Worm (Caenorhabditis elegans) whole organism, L3 larva: ENCODE data around the gene ubl-1.

ENCODE experiments used
- R02D3.7 ChIP-seq: fragments of 150-350 bp; optimal IDR thresholded peaks from 2 replicates; lab custom pipeline; 2014; ENCODE audit warnings: missing biosample characterization, missing genetic modification characterization
- ZK546.5 ChIP-seq: sonication (generic microtip); optimal IDR thresholded peaks from 2 replicates; lab custom pipeline; 2017; ENCODE audit warnings: missing biosample characterization, missing genetic modification characterization
- aly-2 ChIP-seq: fragments of 150-350 bp; optimal IDR thresholded peaks from 2 replicates; lab custom pipeline; 2014; ENCODE audit warnings: missing biosample characterization, missing genetic modification characterization
- ama-1 ChIP-seq: fragments of 150-350 bp; optimal IDR thresholded peaks from 2 replicates; lab custom pipeline; 2018
- ceh-16 ChIP-seq: sonication (generic microtip); optimal IDR thresholded peaks from 2 replicates; lab custom pipeline; 2017; ENCODE audit warnings: missing biosample characterization, missing genetic modification characterization
- ceh-28 ChIP-seq: fragments of 150-350 bp; optimal IDR thresholded peaks from 2 replicates; lab custom pipeline; 2014; ENCODE audit warnings: missing biosample characterization, missing genetic modification reagents, missing genetic modification characterization
- ceh-82 ChIP-seq: fragments of 150-350 bp; optimal IDR thresholded peaks from 2 replicates; lab custom pipeline; 2014; ENCODE audit warnings: missing biosample characterization, missing genetic modification characterization
- ceh-9 ChIP-seq: sonication (generic microtip); optimal IDR thresholded peaks from 2 replicates; lab custom pipeline; 2018; ENCODE audit warnings: missing biosample characterization, missing genetic modification characterization
- daf-12 ChIP-seq: fragments of 150-350 bp; optimal IDR thresholded peaks from 2 replicates; lab custom pipeline; 2014; ENCODE audit warnings: missing biosample characterization, missing genetic modification reagents, missing genetic modification characterization
- egl-27 ChIP-seq: sonication (generic microtip); optimal IDR thresholded peaks from 4 replicates; lab custom pipeline; 2017; ENCODE audit warnings: missing biosample characterization, missing genetic modification reagents, missing genetic modification characterization
- egl-5 ChIP-seq: fragments of 150-350 bp; optimal IDR thresholded peaks from 2 replicates; lab custom pipeline; 2017; ENCODE audit warnings: missing biosample characterization, missing genetic modification reagents, missing genetic modification characterization, inconsistent platforms
- elt-1 ChIP-seq: fragments of 150-350 bp; optimal IDR thresholded peaks from 2 replicates; lab custom pipeline; 2014; ENCODE audit warnings: missing biosample characterization, missing genetic modification characterization
- elt-2 ChIP-seq: sonication (generic microtip); optimal IDR thresholded peaks from 2 replicates; lab custom pipeline; 2016; ENCODE audit warnings: missing genetic modification reagents, mild to moderate bottlenecking, missing genetic modification characterization, missing compliant biosample characterization
- elt-3 ChIP-seq, 3 experiments: fragments of 150-350 bp in 1 of 3; sonication (generic microtip) in 2 of 3; optimal IDR thresholded peaks; 2 replicates in 2 of 3; 4 replicates in 1 of 3; lab custom pipeline; 2014 to 2017; ENCODE audit warnings: missing biosample characterization in 3 of 3, missing genetic modification characterization in 3 of 3
- eor-1 ChIP-seq, 2 experiments: fragments of 150-350 bp; optimal IDR thresholded peaks; 2 replicates each; lab custom pipeline; 2014 to 2018; ENCODE audit warnings: missing biosample characterization in 2 of 2, missing genetic modification characterization in 2 of 2
- fkh-10 ChIP-seq: sonication (generic microtip); optimal IDR thresholded peaks from 2 replicates; lab custom pipeline; 2017; ENCODE audit warnings: missing biosample characterization, missing genetic modification reagents, missing genetic modification characterization
- fkh-2 ChIP-seq: fragments of 150-350 bp; optimal IDR thresholded peaks from 2 replicates; lab custom pipeline; 2014; ENCODE audit warnings: missing biosample characterization, missing genetic modification reagents, missing genetic modification characterization
- fos-1 ChIP-seq: fragments of 150-350 bp; optimal IDR thresholded peaks from 2 replicates; lab custom pipeline; 2014; ENCODE audit warnings: missing biosample characterization, missing genetic modification characterization
- hmg-11 ChIP-seq: sonication (generic microtip); optimal IDR thresholded peaks from 2 replicates; lab custom pipeline; 2016; ENCODE audit warnings: missing genetic modification characterization, missing compliant biosample characterization
- jun-1 ChIP-seq: fragments of 150-350 bp; optimal IDR thresholded peaks from 2 replicates; lab custom pipeline; 2014; ENCODE audit warnings: missing biosample characterization, missing genetic modification reagents, missing genetic modification characterization
- lin-15B ChIP-seq: fragments of 150-350 bp; optimal IDR thresholded peaks from 2 replicates; lab custom pipeline; 2014; ENCODE audit warnings: missing biosample characterization, missing genetic modification characterization
- lin-39 ChIP-seq: fragments of 150-350 bp; optimal IDR thresholded peaks from 2 replicates; lab custom pipeline; 2018; ENCODE audit warnings: missing biosample characterization, missing genetic modification reagents, missing genetic modification characterization
- lsy-12 ChIP-seq: sonication (generic microtip); optimal IDR thresholded peaks from 2 replicates; lab custom pipeline; 2016; ENCODE audit warnings: mild to moderate bottlenecking, missing genetic modification characterization, missing compliant biosample characterization
- mdl-1 ChIP-seq: fragments of 150-350 bp; optimal IDR thresholded peaks from 2 replicates; lab custom pipeline; 2014; ENCODE audit warnings: missing biosample characterization, missing genetic modification characterization
- mml-1 ChIP-seq: fragments of 150-350 bp; sonication (generic microtip); optimal IDR thresholded peaks from 3 replicates; lab custom pipeline; 2014; ENCODE audit warnings: missing biosample characterization, missing genetic modification characterization
- nfya-1 ChIP-seq: sonication (generic microtip); optimal IDR thresholded peaks from 2 replicates; lab custom pipeline; 2017; ENCODE audit warnings: missing genetic modification characterization, mild to moderate bottlenecking, missing compliant biosample characterization, antibody characterized with exemption, moderate library complexity; ENCODE audit not compliant: insufficient read depth
- nhr-11 ChIP-seq: fragments of 150-350 bp; optimal IDR thresholded peaks from 2 replicates; lab custom pipeline; 2014; ENCODE audit warnings: missing biosample characterization, missing genetic modification characterization
- nhr-12 ChIP-seq: fragments of 150-350 bp; optimal IDR thresholded peaks from 2 replicates; lab custom pipeline; 2014; ENCODE audit warnings: missing biosample characterization, missing genetic modification characterization
- nhr-23 ChIP-seq: fragments of 150-350 bp; optimal IDR thresholded peaks from 2 replicates; lab custom pipeline; 2014; ENCODE audit warnings: missing biosample characterization, missing genetic modification reagents, missing genetic modification characterization
- nhr-237 ChIP-seq: fragments of 150-350 bp; optimal IDR thresholded peaks from 2 replicates; lab custom pipeline; 2014; ENCODE audit warnings: missing biosample characterization, missing genetic modification characterization
- nhr-25 ChIP-seq: sonication (generic microtip); optimal IDR thresholded peaks from 2 replicates; lab custom pipeline; 2017; ENCODE audit warnings: missing biosample characterization, missing genetic modification characterization
- nhr-28 ChIP-seq: fragments of 150-350 bp; optimal IDR thresholded peaks from 2 replicates; lab custom pipeline; 2014; ENCODE audit warnings: missing biosample characterization, missing genetic modification characterization
- nhr-43 ChIP-seq: sonication (generic microtip); optimal IDR thresholded peaks from 2 replicates; lab custom pipeline; 2016; ENCODE audit warnings: mild to moderate bottlenecking, missing genetic modification characterization, missing compliant biosample characterization; ENCODE audit not compliant: poor library complexity, severe bottlenecking
- nhr-67 ChIP-seq: fragments of 150-350 bp; optimal IDR thresholded peaks from 2 replicates; lab custom pipeline; 2014; ENCODE audit warnings: missing biosample characterization, missing genetic modification characterization
- nhr-76 ChIP-seq: fragments of 150-350 bp; sonication (generic microtip); optimal IDR thresholded peaks from 5 replicates; lab custom pipeline; 2014; ENCODE audit warnings: missing biosample characterization, missing genetic modification characterization
- nhr-77 ChIP-seq: fragments of 150-350 bp; optimal IDR thresholded peaks from 2 replicates; lab custom pipeline; 2014; ENCODE audit warnings: missing biosample characterization, missing genetic modification characterization
- pha-4 ChIP-seq: fragments of 150-350 bp; optimal IDR thresholded peaks from 2 replicates; lab custom pipeline; 2014; ENCODE audit warnings: missing biosample characterization, missing genetic modification reagents, missing genetic modification characterization
- pqm-1 ChIP-seq: fragments of 150-350 bp; optimal IDR thresholded peaks from 2 replicates; lab custom pipeline; 2017; ENCODE audit warnings: missing biosample characterization, missing genetic modification characterization, inconsistent platforms
- sea-2 ChIP-seq: fragments of 150-350 bp; sonication (generic microtip); optimal IDR thresholded peaks from 4 replicates; lab custom pipeline; 2014; ENCODE audit warnings: missing biosample characterization, missing genetic modification reagents, missing genetic modification characterization
- skn-1 ChIP-seq: fragments of 150-350 bp; optimal IDR thresholded peaks from 2 replicates; lab custom pipeline; 2014; ENCODE audit warnings: missing biosample characterization, missing genetic modification characterization
- snpc-4 ChIP-seq: fragments of 150-350 bp; optimal IDR thresholded peaks from 2 replicates; lab custom pipeline; 2014; ENCODE audit warnings: missing biosample characterization, missing genetic modification characterization
- tbx-2 ChIP-seq: sonication (generic microtip); optimal IDR thresholded peaks from 2 replicates; lab custom pipeline; 2016; ENCODE audit warnings: mild to moderate bottlenecking, missing genetic modification characterization, missing compliant biosample characterization
- unc-39 ChIP-seq: sonication (generic microtip); optimal IDR thresholded peaks from 4 replicates; lab custom pipeline; 2017; ENCODE audit warnings: missing biosample characterization, missing genetic modification characterization
- unc-62 ChIP-seq: fragments of 150-350 bp; sonication (generic microtip); optimal IDR thresholded peaks from 4 replicates; lab custom pipeline; 2014; ENCODE audit warnings: missing biosample characterization, missing genetic modification reagents, missing genetic modification characterization
- zag-1 ChIP-seq: fragments of 150-350 bp; optimal IDR thresholded peaks from 2 replicates; lab custom pipeline; 2014; ENCODE audit warnings: missing biosample characterization, missing genetic modification characterization
- ztf-11 ChIP-seq: fragments of 150-350 bp; optimal IDR thresholded peaks from 2 replicates; lab custom pipeline; 2014; ENCODE audit warnings: missing biosample characterization, missing genetic modification characterization
- ztf-4 ChIP-seq: fragments of 150-350 bp; optimal IDR thresholded peaks from 2 replicates; lab custom pipeline; 2014; ENCODE audit warnings: missing biosample characterization, missing genetic modification characterization

ubl-1 gene

DNA sequence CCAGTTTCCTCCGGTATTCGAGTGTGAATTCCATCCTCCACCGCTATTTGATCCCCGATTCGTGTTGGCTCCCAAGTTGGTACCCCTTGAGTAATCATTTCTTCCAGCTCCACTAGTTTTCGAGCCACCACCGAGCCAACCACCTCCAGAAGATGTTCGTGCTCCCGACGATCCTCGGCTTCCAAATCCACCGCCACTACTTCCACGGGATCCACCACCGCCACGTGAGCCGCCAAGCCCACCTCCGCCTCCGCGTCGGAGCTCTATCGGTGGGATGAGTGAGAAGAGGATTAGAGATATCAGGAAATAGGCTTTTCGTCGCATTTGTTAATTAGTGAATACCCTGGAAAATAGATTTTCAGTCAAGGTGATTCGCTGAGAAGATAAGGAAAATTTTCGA lies 4.1 kb upstream of the ubl-1 start, which contains the start of gene H06I04.6:
Gene H06I04.6 (minus strand): TSS at position 345 of the 400 bp plus-strand sequence.
- TF ChIP-seq nhr-23 (tag; lab: Kevin White, UChicago) (no peak), pqm-1 (no peak), nhr-237 (no peak), lin-39 (tag; lab: Kevin White, UChicago) (peak; percentile 10), elt-1 (tag; lab: Kevin White, UChicago) (no peak), eor-1 (tag; optimal IDR thresholded peaks at IDR 0.05; lab: Kevin White, UChicago) (no peak), jun-1 (tag; lab: Kevin White, UChicago) (no peak), nhr-28 (tag; lab: Kevin White, UChicago) (no peak)

DNA sequence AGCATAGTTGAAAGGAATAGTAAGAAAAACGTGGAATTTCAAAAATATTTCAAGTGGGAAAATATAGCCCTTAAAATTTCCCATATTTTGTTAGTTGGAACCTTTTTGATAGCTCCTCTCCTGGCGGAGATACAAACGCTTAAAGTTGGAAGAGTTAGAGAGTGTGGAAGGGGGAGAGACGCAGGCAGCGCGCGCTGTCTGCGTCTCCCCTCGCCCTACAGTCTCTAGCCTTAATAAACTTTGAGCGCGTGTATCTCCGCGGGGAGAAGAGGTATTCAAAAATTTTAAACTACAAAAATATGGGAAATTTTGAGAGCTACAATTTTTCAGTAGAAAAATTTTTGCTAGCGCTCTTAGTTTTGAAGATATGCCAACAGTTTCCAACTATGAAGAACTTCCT lies 3.5 kb upstream of the ubl-1 start:
- TF ChIP-seq nhr-25 (no peak), ceh-9 (no peak), eor-1 (tag; optimal IDR thresholded peaks at IDR 0.05; lab: Kevin White, UChicago) (no peak), zag-1 (tag; lab: Kevin White, UChicago) (no peak), fos-1 (no peak)
- TF ChIP-seq, all 47 proteins: peak for 0

DNA sequence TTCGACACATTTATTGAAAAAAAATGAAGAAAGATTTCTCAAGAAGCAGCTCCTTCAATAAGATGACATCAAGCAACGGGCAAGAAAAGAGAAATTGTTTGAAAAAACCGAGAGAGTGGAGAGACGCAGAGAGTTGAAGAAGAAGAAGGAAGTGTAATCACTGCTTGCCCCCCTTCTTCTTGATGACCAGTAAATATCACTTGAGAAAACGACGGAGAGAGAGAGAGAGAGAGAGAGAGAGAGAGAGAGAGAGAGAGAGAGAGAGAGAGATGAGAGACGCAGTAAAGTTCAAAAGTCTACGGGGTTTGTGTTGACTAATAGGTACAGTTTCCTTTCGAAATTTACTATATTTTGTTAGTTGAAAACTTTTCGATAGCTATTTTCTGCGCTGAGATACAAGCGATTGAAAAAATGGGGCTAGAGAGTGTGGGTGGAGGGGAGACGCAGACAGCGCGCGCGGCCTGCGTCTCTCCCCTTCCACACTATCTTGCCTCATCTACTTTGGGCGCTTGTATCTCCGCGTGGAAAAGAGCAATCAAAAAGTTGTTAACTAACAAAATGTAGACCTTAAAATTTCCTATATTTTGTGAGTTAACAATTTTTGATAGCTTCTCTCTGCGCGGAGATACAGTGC lies 2.1 kb upstream of the ubl-1 start:
- TF ChIP-seq nhr-76 (tag; lab: Kevin White, UChicago) (no peak), aly-2 (tag; lab: Kevin White, UChicago) (no peak), ama-1 (lab: Kevin White, UChicago) (no peak), nhr-12 (tag; lab: Kevin White, UChicago) (no peak), nhr-25 (peak; percentile 5), nhr-11 (tag; lab: Kevin White, UChicago) (no peak), ZK546.5 (no peak), ceh-82 (tag; lab: Kevin White, UChicago) (no peak), nhr-28 (tag; lab: Kevin White, UChicago) (no peak), unc-62 (GFP tag; lab: Kevin White, UChicago) (no peak), tbx-2 (tag; lab: Kevin White, UChicago) (no peak), skn-1 (tag; lab: Kevin White, UChicago) (no peak), fkh-10 (GFP tag; lab: Kevin White, UChicago) (no peak), ztf-4 (tag; lab: Kevin White, UChicago) (no peak), ceh-28 (tag; lab: Kevin White, UChicago) (peak; percentile 61), zag-1 (tag; lab: Kevin White, UChicago) (no peak), lsy-12 (tag; lab: Kevin White, UChicago) (peak; percentile 46), daf-12 (no peak), R02D3.7 (tag; lab: Kevin White, UChicago) (no peak), hmg-11 (tag; lab: Kevin White, UChicago) (peak; percentile 39), fkh-2 (no peak), elt-1 (tag; lab: Kevin White, UChicago) (no peak), elt-3 (tag; optimal IDR thresholded peaks at IDR 0.05; lab: Kevin White, UChicago) (no peak), eor-1 (tag; optimal IDR thresholded peaks at IDR 0.05; lab: Kevin White, UChicago) (no peak), pqm-1 (peak; percentile 21), unc-39 (tag; lab: Kevin White, UChicago) (no peak), sea-2 (GFP tag; lab: Kevin White, UChicago) (no peak), mdl-1 (no peak), snpc-4 (tag; lab: Kevin White, UChicago) (peak; percentile 74), ceh-16 (tag; lab: Kevin White, UChicago) (no peak), nfya-1 (tag; lab: Kevin White, UChicago) (peak; percentile 66), fos-1 (no peak), nhr-23 (tag; lab: Kevin White, UChicago) (peak; percentile 70), pha-4 (tag; lab: Kevin White, UChicago) (peak; percentile 86), egl-5 (tag; lab: Kevin White, UChicago) (no peak), lin-39 (tag; lab: Kevin White, UChicago) (peak; percentile 35), ceh-9 (no peak), jun-1 (tag; lab: Kevin White, UChicago) (peak; percentile 60), ztf-11 (no peak), nhr-77 (tag; lab: Kevin White, UChicago) (no peak), mml-1 (tag; lab: Kevin White, UChicago) (no peak), nhr-237 (no peak), egl-27 (no peak), nhr-67 (tag; lab: Kevin White, UChicago) (no peak), nhr-43 (tag; lab: Kevin White, UChicago) (peak; percentile 61), lin-15B (tag; lab: Kevin White, UChicago) (peak; percentile 20), elt-2 (tag; lab: Kevin White, UChicago) (peak; percentile 27)
